Worm (Caenorhabditis elegans): ENCODE results near the gene esyt-2.

The esyt-2 gene

DNA sequence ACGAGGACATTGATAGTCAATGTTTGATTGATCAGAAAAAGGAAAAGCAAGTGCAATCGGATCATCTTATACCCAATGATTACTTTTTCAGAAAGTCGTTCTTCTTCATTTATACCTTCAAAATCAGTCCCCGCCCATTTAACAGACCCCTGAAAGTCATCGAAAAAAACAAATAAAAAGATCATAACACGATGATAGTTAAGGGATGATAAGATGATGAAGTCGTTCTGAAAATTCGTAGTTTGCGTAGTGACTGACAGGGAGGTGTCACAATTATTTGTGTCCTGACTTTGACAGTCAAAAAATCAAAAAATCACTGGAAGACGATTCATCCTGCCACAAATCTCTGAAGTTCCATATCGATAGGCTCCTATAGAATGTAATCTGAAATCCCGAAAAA, 36.3 kb downstream of the esyt-2 start, which contains the start of gene ugt-66:
Gene ugt-66 (minus strand): TSS at position 101 of the 400 bp plus-strand sequence.
- TF ChIP-seq ceh-9 (tag; optimal IDR thresholded peaks at IDR 0.05): no peak
- TF ChIP-seq fkh-10 (GFP tag; optimal IDR thresholded peaks at IDR 0.05): no peak
- TF ChIP-seq nhr-77 (tag; optimal IDR thresholded peaks at IDR 0.05): no peak
- no peak for TF ChIP-seq lin-15B (tag; optimal IDR thresholded peaks at IDR 0.05)
- TF ChIP-seq zag-1 (tag; optimal IDR thresholded peaks at IDR 0.05): no peak
- no peak for TF ChIP-seq snpc-4 (tag; optimal IDR thresholded peaks at IDR 0.05)
- no peak for TF ChIP-seq tbx-2 (tag; optimal IDR thresholded peaks at IDR 0.05)
- TF ChIP-seq hmg-11 (tag; optimal IDR thresholded peaks at IDR 0.05): no peak
- TF ChIP-seq egl-5 (tag; optimal IDR thresholded peaks at IDR 0.05): no peak
- TF ChIP-seq sea-2 (GFP tag; optimal IDR thresholded peaks at IDR 0.05): no peak
- no peak for TF ChIP-seq nhr-43 (tag; optimal IDR thresholded peaks at IDR 0.05; ENCODE audit: poor library complexity, severe bottlenecking)
- TF ChIP-seq nfya-1 (tag; optimal IDR thresholded peaks at IDR 0.05; ENCODE audit: insufficient read depth): no peak
- TF ChIP-seq unc-62 (GFP tag; optimal IDR thresholded peaks at IDR 0.05): no peak
- TF ChIP-seq nhr-25 (tag; optimal IDR thresholded peaks at IDR 0.05): no peak
- TF ChIP-seq elt-1 (tag; optimal IDR thresholded peaks at IDR 0.05): no peak

DNA sequence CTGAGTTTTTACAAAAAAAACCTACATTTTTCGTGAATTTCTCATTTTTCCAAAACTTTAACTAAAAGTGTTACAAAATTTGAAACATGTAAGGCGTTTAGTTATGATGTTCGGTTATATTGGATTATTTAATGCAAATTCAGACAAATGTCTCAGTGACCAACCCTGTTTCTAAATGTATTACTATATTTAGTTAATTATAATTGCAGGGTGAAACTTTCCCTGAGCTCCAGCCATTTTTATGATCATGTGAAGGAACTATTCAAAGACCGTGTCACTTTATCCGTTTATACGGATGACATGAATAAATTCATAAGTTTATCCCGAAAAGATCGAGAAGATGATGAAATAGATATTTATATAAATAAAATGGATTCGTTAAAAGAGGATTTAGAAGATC, 40.0 kb downstream of the esyt-2 start, which contains the start of gene C23G10.5:
Gene C23G10.5 (plus strand): TSS at position 301 of the 400 bp plus-strand sequence.
- TF ChIP-seq unc-39 (tag; optimal IDR thresholded peaks at IDR 0.05) (no peak), fkh-10 (GFP tag; optimal IDR thresholded peaks at IDR 0.05) (no peak), ceh-82 (tag; optimal IDR thresholded peaks at IDR 0.05) (no peak), unc-62 (GFP tag; optimal IDR thresholded peaks at IDR 0.05) (no peak), pha-4 (tag; optimal IDR thresholded peaks at IDR 0.05) (no peak)

DNA sequence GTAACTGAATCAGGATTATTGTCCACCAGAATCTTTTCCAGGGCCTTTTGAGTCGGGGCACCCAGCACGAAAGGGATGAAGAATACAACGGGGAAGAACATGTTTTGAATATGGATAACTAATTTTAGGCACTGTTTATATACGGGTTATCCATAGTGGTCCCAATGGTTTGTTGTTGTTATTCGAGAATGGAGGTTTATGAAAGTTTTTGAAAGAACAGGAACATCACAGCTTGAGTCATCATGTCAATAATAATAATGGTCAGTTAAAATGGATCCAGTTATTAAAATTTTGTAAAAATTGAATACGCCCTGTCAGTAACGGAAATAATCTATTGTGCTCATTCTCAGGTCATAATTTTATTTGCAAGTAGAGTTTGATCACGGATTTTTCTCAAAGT, 47.7 kb downstream of the esyt-2 start, which contains the start of gene nas-28:
Gene nas-28 (minus strand): TSS at position 101 of the 400 bp plus-strand sequence.
- TF ChIP-seq pha-4 (tag; optimal IDR thresholded peaks at IDR 0.05) (no peak), nhr-76 (tag; optimal IDR thresholded peaks at IDR 0.05) (no peak), skn-1 (tag; optimal IDR thresholded peaks at IDR 0.05) (no peak), nhr-237 (tag; optimal IDR thresholded peaks at IDR 0.05) (no peak), ceh-9 (tag; optimal IDR thresholded peaks at IDR 0.05) (no peak), egl-5 (tag; optimal IDR thresholded peaks at IDR 0.05) (no peak), ztf-4 (tag; optimal IDR thresholded peaks at IDR 0.05) (no peak), nhr-77 (tag; optimal IDR thresholded peaks at IDR 0.05) (no peak), nhr-67 (tag; optimal IDR thresholded peaks at IDR 0.05) (no peak), mdl-1 (tag; optimal IDR thresholded peaks at IDR 0.05) (no peak), unc-62 (GFP tag; optimal IDR thresholded peaks at IDR 0.05) (no peak), elt-2 (tag; optimal IDR thresholded peaks at IDR 0.05) (no peak), lin-39 (tag; optimal IDR thresholded peaks at IDR 0.05) (no peak), hmg-11 (tag; optimal IDR thresholded peaks at IDR 0.05) (no peak), nhr-25 (tag; optimal IDR thresholded peaks at IDR 0.05) (no peak), mml-1 (tag; optimal IDR thresholded peaks at IDR 0.05) (no peak), fkh-10 (GFP tag; optimal IDR thresholded peaks at IDR 0.05) (no peak)

DNA sequence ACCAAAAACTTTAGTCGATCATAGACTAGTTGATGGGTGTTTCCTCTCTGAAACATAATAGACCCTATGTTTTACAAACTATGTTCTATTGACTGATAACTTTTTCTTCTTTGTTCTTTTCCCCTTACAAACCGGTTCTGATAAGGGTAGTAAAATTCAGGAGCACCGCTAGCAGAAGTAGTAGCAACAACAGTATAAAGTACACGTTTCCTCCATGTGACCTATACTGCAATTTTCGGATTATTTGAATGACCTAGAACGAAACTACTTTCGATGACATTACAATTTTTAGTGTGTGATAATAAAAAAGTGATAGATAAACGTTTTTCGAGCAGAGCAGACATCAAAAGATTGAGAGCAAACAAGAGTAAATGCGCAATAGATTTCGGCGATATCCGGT, 50.5 kb downstream of the esyt-2 start:
- TF ChIP-seq sea-2 (GFP tag; optimal IDR thresholded peaks at IDR 0.05) (no peak), skn-1 (tag; optimal IDR thresholded peaks at IDR 0.05) (peak; percentile 66), elt-2 (tag; optimal IDR thresholded peaks at IDR 0.05) (peak; percentile 96), jun-1 (tag; optimal IDR thresholded peaks at IDR 0.05) (peak; percentile 51), pha-4 (tag; optimal IDR thresholded peaks at IDR 0.05) (peak; percentile 55), nhr-23 (tag; optimal IDR thresholded peaks at IDR 0.05) (no peak), ceh-82 (tag; optimal IDR thresholded peaks at IDR 0.05) (no peak), pqm-1 (tag; optimal IDR thresholded peaks at IDR 0.05) (peak; percentile 87)

DNA sequence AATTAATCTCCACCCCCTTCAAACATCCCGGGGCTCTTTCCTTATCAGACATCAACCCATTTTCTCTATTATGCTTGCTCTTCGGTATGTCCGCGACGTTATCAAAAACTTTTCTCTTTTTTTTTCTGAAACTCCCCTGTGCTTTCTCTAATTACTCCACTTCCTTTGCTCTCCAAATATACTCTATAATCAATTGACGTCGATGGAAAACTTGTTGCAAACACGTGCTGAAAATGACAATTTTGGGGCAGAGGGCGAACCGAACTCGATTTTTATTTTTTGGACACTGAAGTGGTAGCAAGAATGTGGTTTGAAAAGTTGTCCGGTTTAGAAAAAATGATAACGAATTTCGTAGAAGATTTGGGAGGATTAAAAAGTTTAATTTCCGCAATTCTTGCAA, 51.7 kb downstream of the esyt-2 start:
- peak; percentile 69 for TF ChIP-seq jun-1 (tag; optimal IDR thresholded peaks at IDR 0.05)
- TF ChIP-seq pqm-1 (tag; optimal IDR thresholded peaks at IDR 0.05): peak; percentile 95
- TF ChIP-seq pha-4 (tag; optimal IDR thresholded peaks at IDR 0.05): peak; percentile 62
- peak; percentile 9 for TF ChIP-seq mdl-1 (tag; optimal IDR thresholded peaks at IDR 0.05)
- peak; percentile 96 for TF ChIP-seq elt-2 (tag; optimal IDR thresholded peaks at IDR 0.05)
- TF ChIP-seq elt-1 (tag; optimal IDR thresholded peaks at IDR 0.05): no peak
- TF ChIP-seq nhr-237 (tag; optimal IDR thresholded peaks at IDR 0.05): no peak

DNA sequence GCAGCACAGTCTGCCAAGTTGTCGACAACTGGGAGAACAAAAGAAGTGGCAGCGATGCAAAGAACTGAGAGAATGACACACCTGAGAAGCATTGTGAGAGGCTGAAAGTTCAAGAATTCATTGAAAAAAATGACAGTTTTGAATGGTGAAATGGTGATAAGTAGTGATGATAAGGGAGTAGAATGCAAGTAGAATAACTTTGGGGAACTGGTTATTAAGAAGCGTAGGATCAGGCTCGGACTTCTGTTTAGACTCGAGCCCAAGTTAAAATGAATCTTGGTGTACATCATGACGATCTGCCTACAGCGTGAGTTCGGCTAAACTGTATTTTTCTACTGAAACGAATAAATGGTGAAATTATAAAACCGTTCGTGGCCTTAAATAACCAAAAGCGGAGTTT, 52.2 kb downstream of the esyt-2 start, which contains the start of gene F42A10.7:
Gene F42A10.7 (minus strand): TSS at position 101 of the 400 bp plus-strand sequence.
- TF ChIP-seq R02D3.7 (tag; optimal IDR thresholded peaks at IDR 0.05) (no peak), ceh-82 (tag; optimal IDR thresholded peaks at IDR 0.05) (no peak), ceh-16 (tag; optimal IDR thresholded peaks at IDR 0.05) (no peak), fos-1 (tag; optimal IDR thresholded peaks at IDR 0.05) (no peak), elt-1 (tag; optimal IDR thresholded peaks at IDR 0.05) (no peak), nhr-28 (tag; optimal IDR thresholded peaks at IDR 0.05) (no peak), nhr-76 (tag; optimal IDR thresholded peaks at IDR 0.05) (no peak), nhr-23 (tag; optimal IDR thresholded peaks at IDR 0.05) (no peak), unc-39 (tag; optimal IDR thresholded peaks at IDR 0.05) (no peak), lsy-12 (tag; optimal IDR thresholded peaks at IDR 0.05) (no peak)
